Worm (Caenorhabditis elegans) whole organism, L2 larva: ENCODE measurements around the gene ZK228.13.

Experiments used
- C34F6.9 ChIP-seq: fragments of 150-350 bp; optimal IDR thresholded peaks from 2 replicates; lab custom pipeline; 2014; ENCODE audit warnings: missing biosample characterization, missing genetic modification characterization
- F13H6.1 ChIP-seq: sonication (generic microtip); optimal IDR thresholded peaks from 2 replicates; lab custom pipeline; 2016; ENCODE audit warnings: missing genetic modification characterization, missing compliant biosample characterization
- Y55F3AM.14 ChIP-seq: fragments of 200-800 bp; sonication (Bioruptor generic); optimal IDR thresholded peaks from 2 replicates; lab custom pipeline; 2018; ENCODE audit warnings: mild to moderate bottlenecking, missing genetic modification characterization, missing compliant biosample characterization
- ZK546.5 ChIP-seq: sonication (generic microtip); optimal IDR thresholded peaks from 2 replicates; lab custom pipeline; 2017; ENCODE audit warnings: missing biosample characterization, missing genetic modification characterization
- alr-1 ChIP-seq: fragments of 150-350 bp; optimal IDR thresholded peaks from 2 replicates; lab custom pipeline; 2014; ENCODE audit warnings: missing biosample characterization, missing genetic modification characterization
- aly-2 ChIP-seq: fragments of 150-350 bp; optimal IDR thresholded peaks from 2 replicates; lab custom pipeline; 2014; ENCODE audit warnings: missing biosample characterization, missing genetic modification characterization
- ama-1 ChIP-seq: fragments of 150-350 bp; optimal IDR thresholded peaks from 2 replicates; lab custom pipeline; 2018; ENCODE audit warnings: inconsistent platforms
- blmp-1 ChIP-seq: sonication (generic microtip); optimal IDR thresholded peaks from 2 replicates; lab custom pipeline; 2017; ENCODE audit warnings: missing genetic modification characterization, mild to moderate bottlenecking, missing compliant biosample characterization, antibody characterized with exemption, moderate library complexity; ENCODE audit not compliant: insufficient read depth
- ceh-82 ChIP-seq: fragments of 150-350 bp; optimal IDR thresholded peaks from 2 replicates; lab custom pipeline; 2014; ENCODE audit warnings: missing biosample characterization, missing genetic modification characterization
- crh-2 ChIP-seq: sonication (generic microtip); optimal IDR thresholded peaks from 2 replicates; lab custom pipeline; 2017; ENCODE audit warnings: missing biosample characterization, missing genetic modification characterization
- dmd-4 ChIP-seq: sonication (generic microtip); optimal IDR thresholded peaks from 2 replicates; lab custom pipeline; 2017; ENCODE audit warnings: missing biosample characterization, missing genetic modification characterization
- egl-27 ChIP-seq: sonication (generic microtip); optimal IDR thresholded peaks from 3 replicates; lab custom pipeline; 2017; ENCODE audit warnings: missing biosample characterization, missing genetic modification reagents, missing genetic modification characterization
- elt-1 ChIP-seq: fragments of 150-350 bp; optimal IDR thresholded peaks from 2 replicates; lab custom pipeline; 2014; ENCODE audit warnings: missing biosample characterization, missing genetic modification characterization
- elt-3 ChIP-seq: sonication (generic microtip); optimal IDR thresholded peaks from 2 replicates; lab custom pipeline; 2017; ENCODE audit warnings: missing biosample characterization, missing genetic modification characterization
- fos-1 ChIP-seq: fragments of 150-350 bp; optimal IDR thresholded peaks from 2 replicates; lab custom pipeline; 2014; ENCODE audit warnings: missing biosample characterization, missing genetic modification characterization
- gmeb-1 ChIP-seq: fragments of 150-350 bp; optimal IDR thresholded peaks from 2 replicates; lab custom pipeline; 2014; ENCODE audit warnings: missing biosample characterization, missing genetic modification characterization
- lin-11 ChIP-seq: fragments of 150-350 bp; sonication (generic microtip); optimal IDR thresholded peaks from 2 replicates; lab custom pipeline; 2014; ENCODE audit warnings: missing biosample characterization, missing genetic modification characterization, inconsistent platforms, mixed read lengths
- lin-13 ChIP-seq: fragments of 150-350 bp; optimal IDR thresholded peaks from 2 replicates; lab custom pipeline; 2014; ENCODE audit warnings: missing biosample characterization, missing genetic modification reagents, missing genetic modification characterization
- lin-39 ChIP-seq: fragments of 150-350 bp; optimal IDR thresholded peaks from 2 replicates; lab custom pipeline; 2014; ENCODE audit warnings: missing biosample characterization, missing genetic modification reagents, missing genetic modification characterization
- lsy-2 ChIP-seq, 2 experiments: fragments of 150-350 bp in 1 of 2; sonication (generic microtip) in 1 of 2; optimal IDR thresholded peaks; 2 replicates each; lab custom pipeline; 2014 to 2017; ENCODE audit warnings: missing biosample characterization in 2 of 2, missing genetic modification characterization in 2 of 2
- mab-5 ChIP-seq: fragments of 150-350 bp; optimal IDR thresholded peaks from 2 replicates; lab custom pipeline; 2014; ENCODE audit warnings: missing biosample characterization, missing genetic modification characterization
- mbf-1 ChIP-seq: sonication (generic microtip); optimal IDR thresholded peaks from 2 replicates; lab custom pipeline; 2017; ENCODE audit warnings: missing biosample characterization, missing genetic modification characterization
- nhr-12 ChIP-seq: fragments of 150-350 bp; optimal IDR thresholded peaks from 2 replicates; lab custom pipeline; 2014; ENCODE audit warnings: missing biosample characterization, missing genetic modification characterization
- nhr-21 ChIP-seq: fragments of 150-350 bp; optimal IDR thresholded peaks from 2 replicates; lab custom pipeline; 2014; ENCODE audit warnings: missing biosample characterization, missing genetic modification characterization
- nhr-23 ChIP-seq: fragments of 150-350 bp; optimal IDR thresholded peaks from 2 replicates; lab custom pipeline; 2014; ENCODE audit warnings: missing biosample characterization, missing genetic modification reagents, missing genetic modification characterization
- nhr-25 ChIP-seq: fragments of 150-350 bp; sonication (generic microtip); optimal IDR thresholded peaks from 3 replicates; lab custom pipeline; 2014; ENCODE audit warnings: missing biosample characterization, missing genetic modification characterization
- nhr-6 ChIP-seq: fragments of 150-350 bp; optimal IDR thresholded peaks from 2 replicates; lab custom pipeline; 2014; ENCODE audit warnings: missing biosample characterization, missing genetic modification characterization
- nhr-77 ChIP-seq: fragments of 150-350 bp; optimal IDR thresholded peaks from 2 replicates; lab custom pipeline; 2014; ENCODE audit warnings: missing biosample characterization, missing genetic modification characterization
- peb-1 ChIP-seq: fragments of 150-350 bp; optimal IDR thresholded peaks from 2 replicates; lab custom pipeline; 2014; ENCODE audit warnings: missing biosample characterization, missing genetic modification characterization
- skn-1 ChIP-seq: sonication (generic microtip); optimal IDR thresholded peaks from 2 replicates; lab custom pipeline; 2017; ENCODE audit warnings: missing biosample characterization, missing genetic modification characterization
- sma-3 ChIP-seq: sonication (generic microtip); optimal IDR thresholded peaks from 2 replicates; lab custom pipeline; 2016; ENCODE audit warnings: missing genetic modification reagents, missing genetic modification characterization, missing compliant biosample characterization
- sma-9 ChIP-seq, 2 experiments: fragments of 150-350 bp in 1 of 2; sonication (generic microtip) in 1 of 2; optimal IDR thresholded peaks; 2 replicates each; lab custom pipeline; 2014 to 2016; ENCODE audit warnings: missing genetic modification characterization in 2 of 2, mild to moderate bottlenecking in 1 of 2, missing biosample characterization in 1 of 2, missing compliant biosample characterization in 1 of 2, missing genetic modification reagents in 1 of 2, moderate library complexity in 1 of 2
- snpc-4 ChIP-seq: fragments of 150-350 bp; optimal IDR thresholded peaks from 2 replicates; lab custom pipeline; 2014; ENCODE audit warnings: missing biosample characterization, missing genetic modification characterization
- unc-55 ChIP-seq: fragments of 150-350 bp; sonication (generic microtip); optimal IDR thresholded peaks from 3 replicates; lab custom pipeline; 2014; ENCODE audit warnings: missing biosample characterization, missing genetic modification reagents, missing genetic modification characterization
- zag-1 ChIP-seq: fragments of 150-350 bp; optimal IDR thresholded peaks from 2 replicates; lab custom pipeline; 2014; ENCODE audit warnings: missing biosample characterization, missing genetic modification characterization
- ztf-1 ChIP-seq: fragments of 200-800 bp; sonication (Bioruptor generic); conservative IDR thresholded peaks from 2 replicates; pipeline ENCODE4 v1.3.6; 2022; ENCODE audit warnings: missing genetic modification characterization, missing compliant biosample characterization
- ztf-11 ChIP-seq: sonication (generic microtip); optimal IDR thresholded peaks from 2 replicates; lab custom pipeline; 2017; ENCODE audit warnings: missing biosample characterization, missing genetic modification characterization
- ztf-4 ChIP-seq: fragments of 150-350 bp; optimal IDR thresholded peaks from 2 replicates; lab custom pipeline; 2014; ENCODE audit warnings: missing biosample characterization, missing genetic modification characterization

The ZK228.13 gene

DNA sequence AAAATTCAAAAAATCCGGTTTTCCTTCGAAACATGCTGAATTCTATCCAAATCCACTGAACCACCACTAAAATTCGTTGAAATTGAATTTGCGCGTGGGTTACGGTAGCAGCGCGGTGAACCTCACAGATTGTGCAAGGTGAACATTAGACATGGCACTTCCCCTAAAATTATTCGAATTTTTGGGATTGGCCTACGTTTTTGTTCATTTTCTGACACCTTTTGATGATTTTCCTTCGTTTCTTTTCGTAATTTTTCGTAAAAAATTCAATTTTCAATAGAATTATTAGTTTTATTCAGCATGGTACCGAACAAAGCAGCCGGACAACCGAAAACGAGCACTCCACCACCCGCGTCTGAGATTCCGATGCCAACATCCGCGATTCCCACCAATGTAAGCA is 29.9 kb downstream of the ZK228.13 start, which contains the start of gene ZK262.8:
Gene ZK262.8, plus strand, starts transcription at position 301 of the 400 bp plus-strand sequence.
- TF ChIP-seq C34F6.9 (tag; lab: Kevin White, UChicago) = no peak
- no peak for TF ChIP-seq Y55F3AM.14
- TF ChIP-seq nhr-12 (tag; lab: Kevin White, UChicago) = no peak
- TF ChIP-seq mab-5 (tag; lab: Kevin White, UChicago) = no peak
- TF ChIP-seq ztf-1 (GFP tag; lab: Robert Waterston, UW) = no peak
- no peak for TF ChIP-seq mbf-1 (tag; lab: Kevin White, UChicago)
- TF ChIP-seq lin-11 (tag; lab: Kevin White, UChicago) = no peak
- no peak for TF ChIP-seq ztf-4 (tag; lab: Kevin White, UChicago)
- TF ChIP-seq elt-1 (tag; lab: Kevin White, UChicago) = no peak
- TF ChIP-seq ama-1 (lab: Kevin White, UChicago) = no peak
- TF ChIP-seq ztf-11 = no peak
- no peak for TF ChIP-seq sma-3 (GFP tag; lab: Kevin White, UChicago)
- TF ChIP-seq nhr-77 (tag; lab: Kevin White, UChicago) = no peak
- TF ChIP-seq ZK546.5 (tag; lab: Kevin White, UChicago) = no peak
- TF ChIP-seq fos-1 (tag; lab: Kevin White, UChicago) = no peak
- TF ChIP-seq gmeb-1 (tag; lab: Kevin White, UChicago) = no peak
- TF ChIP-seq nhr-6 (tag; lab: Kevin White, UChicago) = no peak
- TF ChIP-seq elt-3 (tag; lab: Kevin White, UChicago) = no peak

DNA sequence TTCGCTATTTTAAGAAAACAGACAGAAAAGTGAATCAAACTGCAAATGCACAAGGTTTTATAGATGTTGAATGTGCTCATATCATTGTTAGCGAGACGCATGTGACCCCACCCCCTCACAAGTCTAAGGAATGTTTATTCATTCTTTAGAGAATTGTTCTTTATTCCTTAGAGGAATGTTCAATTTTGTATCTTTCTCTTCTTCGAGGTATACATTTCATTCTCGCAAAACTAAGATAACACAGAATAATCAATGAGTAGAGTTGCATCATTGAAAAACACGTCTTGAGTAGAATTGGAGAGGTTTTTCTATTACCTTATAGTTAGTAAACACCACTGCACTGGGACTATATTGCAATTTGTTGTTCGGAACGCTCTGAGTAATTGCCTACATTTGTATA is 33.0 kb downstream of the ZK228.13 start, which contains the start of gene ZK262.20:
Gene ZK262.20, minus strand, starts transcription at position 101 of the 400 bp plus-strand sequence.
- TF ChIP-seq aly-2 (tag; lab: Kevin White, UChicago) = no peak
- TF ChIP-seq nhr-25 = no peak
- no peak for TF ChIP-seq ztf-1 (GFP tag; lab: Robert Waterston, UW)
- TF ChIP-seq lsy-2 (tag; optimal IDR thresholded peaks at IDR 0.05; lab: Kevin White, UChicago) = no peak
- no peak for TF ChIP-seq F13H6.1 (tag; lab: Kevin White, UChicago)
- no peak for TF ChIP-seq ZK546.5 (tag; lab: Kevin White, UChicago)
- no peak for TF ChIP-seq nhr-23
- TF ChIP-seq sma-9 (GFP tag; optimal IDR thresholded peaks at IDR 0.05; lab: Kevin White, UChicago) = no peak
- TF ChIP-seq sma-9 (tag; optimal IDR thresholded peaks at IDR 0.05; lab: Kevin White, UChicago) = no peak
- no peak for TF ChIP-seq lin-13 (GFP tag; lab: Kevin White, UChicago)
- TF ChIP-seq zag-1 (tag; lab: Kevin White, UChicago) = no peak
- no peak for TF ChIP-seq snpc-4 (tag; lab: Kevin White, UChicago)
- no peak for TF ChIP-seq nhr-77 (tag; lab: Kevin White, UChicago)
- TF ChIP-seq ceh-82 (tag; lab: Kevin White, UChicago) = no peak
- no peak for TF ChIP-seq unc-55
- TF ChIP-seq blmp-1 = no peak
- no peak for TF ChIP-seq mab-5 (tag; lab: Kevin White, UChicago)
- TF ChIP-seq alr-1 = no peak
- no peak for TF ChIP-seq crh-2
- TF ChIP-seq lin-39 (tag; lab: Kevin White, UChicago) = no peak

DNA sequence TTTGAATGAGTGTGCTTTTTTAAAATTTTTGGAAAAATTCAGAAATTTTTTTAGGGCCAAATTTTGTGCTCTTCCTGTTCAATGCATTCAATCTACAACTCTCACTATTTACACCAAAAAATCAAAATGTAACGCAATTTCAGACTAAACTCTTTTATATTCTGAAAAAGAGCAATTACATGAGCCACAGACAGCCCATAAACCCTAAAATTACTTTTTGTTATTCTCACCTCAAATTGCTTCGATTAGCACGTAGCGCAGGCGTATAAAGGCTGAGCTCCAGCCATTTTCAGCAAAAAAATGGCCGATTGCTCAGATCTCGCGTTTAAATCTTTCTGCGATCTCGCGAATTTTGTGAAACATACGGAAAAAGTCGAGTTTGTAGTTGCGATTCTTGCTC is 36.5 kb downstream of the ZK228.13 start, which contains the start of gene srw-82:
Gene srw-82, plus strand, starts transcription at position 301 of the 400 bp plus-strand sequence.
- TF ChIP-seq ama-1 (lab: Kevin White, UChicago) = no peak
- no peak for TF ChIP-seq ztf-11
- TF ChIP-seq nhr-21 = no peak
- TF ChIP-seq skn-1 (tag; lab: Kevin White, UChicago) = no peak
- no peak for TF ChIP-seq zag-1 (tag; lab: Kevin White, UChicago)
- TF ChIP-seq egl-27 (tag; lab: Kevin White, UChicago) = no peak
- TF ChIP-seq lsy-2 (tag; optimal IDR thresholded peaks at IDR 0.05; lab: Kevin White, UChicago) = no peak
- TF ChIP-seq elt-3 (tag; lab: Kevin White, UChicago) = no peak
- no peak for TF ChIP-seq alr-1
- TF ChIP-seq elt-1 (tag; lab: Kevin White, UChicago) = no peak
- no peak for TF ChIP-seq aly-2 (tag; lab: Kevin White, UChicago)
- TF ChIP-seq F13H6.1 (tag; lab: Kevin White, UChicago) = no peak
- no peak for TF ChIP-seq lin-13 (GFP tag; lab: Kevin White, UChicago)
- no peak for TF ChIP-seq Y55F3AM.14
- TF ChIP-seq unc-55 = no peak
- TF ChIP-seq dmd-4 (tag; lab: Kevin White, UChicago) = no peak
- no peak for TF ChIP-seq peb-1 (tag; lab: Kevin White, UChicago)
